Fruit fly (Drosophila melanogaster) whole organism, embryonic: ENCODE measurements around the gene CCHa2.
A peak's percentile ranks its signal among the peaks of the same experiment; 100 is the strongest.

Experiments used
- B-H1 ChIP-seq: fragments of 200-800 bp; sonication (Bioruptor generic); IDR thresholded peaks from 3 replicates; pipeline ENCODE4 v1.3.6; 2022; ENCODE audit warnings: missing biosample characterization, missing genetic modification characterization
- Blimp-1 ChIP-seq: fragments of 200-800 bp; sonication (Bioruptor generic); optimal IDR thresholded peaks from 3 replicates; lab custom pipeline; 2018; ENCODE audit warnings: missing biosample characterization, missing genetic modification characterization, mild to moderate bottlenecking, moderate library complexity, missing genetic modification reagents
- CG1024 ChIP-seq: fragments of 200-800 bp; sonication (Bioruptor generic); IDR thresholded peaks from 2 replicates; pipeline ENCODE4 v1.3.6; 2022; ENCODE audit warnings: missing biosample characterization, missing genetic modification characterization
- CG10267 ChIP-seq: fragments of 200-800 bp; sonication (Bioruptor generic); optimal IDR thresholded peaks from 2 replicates; lab custom pipeline; 2018; ENCODE audit warnings: missing biosample characterization, mild to moderate bottlenecking, missing genetic modification characterization, moderate library complexity
- CG10543 ChIP-seq: fragments of 200-800 bp; sonication (Bioruptor generic); optimal IDR thresholded peaks from 3 replicates; lab custom pipeline; 2017; ENCODE audit warnings: missing biosample characterization, mild to moderate bottlenecking, missing genetic modification characterization, moderate library complexity
- CG10959 ChIP-seq: fragments of 200-800 bp; sonication (Bioruptor generic); IDR thresholded peaks from 2 replicates; pipeline ENCODE4 v1.3.6; 2022; ENCODE audit warnings: missing biosample characterization, missing genetic modification characterization
- CG13287 ChIP-seq: fragments of 200-800 bp; sonication (Bioruptor generic); IDR thresholded peaks from 2 replicates; pipeline ENCODE4 v1.3.6; 2022; ENCODE audit warnings: missing biosample characterization, missing genetic modification characterization; ENCODE audit not compliant: partially characterized antibody
- CG15011 ChIP-seq: fragments of 200-800 bp; sonication (Bioruptor generic); optimal IDR thresholded peaks from 3 replicates; lab custom pipeline; 2018; ENCODE audit warnings: missing biosample characterization, mild to moderate bottlenecking, missing genetic modification characterization
- CG16779 ChIP-seq: fragments of 200-800 bp; sonication (Bioruptor generic); IDR thresholded peaks from 2 replicates; pipeline ENCODE4 v1.3.6; 2022; ENCODE audit warnings: missing biosample characterization, missing genetic modification characterization
- CG17361 ChIP-seq: fragments of 200-800 bp; sonication (Bioruptor generic); IDR thresholded peaks from 3 replicates; pipeline ENCODE4 v1.3.6; 2022; ENCODE audit warnings: missing biosample characterization, missing genetic modification characterization
- CG31388 ChIP-seq: fragments of 200-800 bp; sonication (Bioruptor generic); optimal IDR thresholded peaks from 2 replicates; lab custom pipeline; 2016; ENCODE audit warnings: missing biosample characterization, missing genetic modification characterization
- CG32767 ChIP-seq: fragments of 200-800 bp; sonication (Bioruptor generic); IDR thresholded peaks from 2 replicates; pipeline ENCODE4 v1.3.6; 2022; ENCODE audit warnings: missing biosample characterization, missing genetic modification characterization
- CG33213 ChIP-seq: fragments of 200-800 bp; sonication (Bioruptor generic); optimal IDR thresholded peaks from 3 replicates; lab custom pipeline; 2016; ENCODE audit warnings: missing biosample characterization, missing genetic modification characterization
- CG3847 ChIP-seq: fragments of 200-800 bp; sonication (Bioruptor generic); IDR thresholded peaks from 2 replicates; pipeline ENCODE4 v1.3.6; 2022; ENCODE audit warnings: missing biosample characterization, missing genetic modification characterization
- CG6254 ChIP-seq: fragments of 200-800 bp; sonication (Bioruptor generic); optimal IDR thresholded peaks from 3 replicates; lab custom pipeline; 2017; ENCODE audit warnings: mild to moderate bottlenecking, missing biosample characterization, missing genetic modification reagents, missing genetic modification characterization
- CG7786 ChIP-seq: fragments of 200-800 bp; sonication (Bioruptor generic); optimal IDR thresholded peaks from 2 replicates; lab custom pipeline; 2016; ENCODE audit warnings: missing biosample characterization, missing genetic modification characterization
- CG7963 ChIP-seq: fragments of 200-800 bp; sonication (Bioruptor generic); IDR thresholded peaks from 3 replicates; pipeline ENCODE4 v1.3.6; 2022; ENCODE audit warnings: missing biosample characterization, missing genetic modification characterization; ENCODE audit not compliant: partially characterized antibody
- D ChIP-seq, 2 experiments: fragments of 200-800 bp in 1 of 2; fragments of >200 bp in 1 of 2; sonication (Bioruptor generic) in 1 of 2; optimal IDR thresholded peaks; 2 replicates in 1 of 2; 3 replicates in 1 of 2; lab custom pipeline; 2017; ENCODE audit warnings: mild to moderate bottlenecking in 1 of 2, missing biosample characterization in 1 of 2, missing genetic modification characterization in 1 of 2, missing genetic modification reagents in 1 of 2
- Dp ChIP-seq: fragments of 200-800 bp; sonication (Bioruptor generic); optimal IDR thresholded peaks from 2 replicates; lab custom pipeline; 2018; ENCODE audit warnings: missing biosample characterization, mild to moderate bottlenecking, missing genetic modification characterization, moderate library complexity
- Lhr ChIP-seq: fragments of 200-800 bp; sonication (Bioruptor generic); optimal IDR thresholded peaks from 3 replicates; lab custom pipeline; 2017; ENCODE audit warnings: mild to moderate bottlenecking, missing biosample characterization, missing genetic modification reagents, missing genetic modification characterization
- NC2β ChIP-seq: fragments of 200-800 bp; sonication (Bioruptor generic); optimal IDR thresholded peaks from 2 replicates; lab custom pipeline; 2016; ENCODE audit warnings: missing biosample characterization, missing genetic modification characterization
- PHDP ChIP-seq: fragments of 200-800 bp; sonication (Bioruptor generic); optimal IDR thresholded peaks from 3 replicates; lab custom pipeline; 2018; ENCODE audit warnings: missing biosample characterization, mild to moderate bottlenecking, missing genetic modification characterization, moderate library complexity
- Pdp1 ChIP-seq, 2 experiments: fragments of 200-800 bp; sonication (Bioruptor generic); optimal IDR thresholded peaks; 3 replicates each; lab custom pipeline; 2016; ENCODE audit warnings: missing biosample characterization in 2 of 2, missing genetic modification characterization in 2 of 2, mild to moderate bottlenecking in 1 of 2, moderate library complexity in 1 of 2
- Trl ChIP-seq, 3 experiments: fragments of >200 bp in 2 of 3; fragments of 200-800 bp in 1 of 3; sonication (Bioruptor generic) in 1 of 3; optimal IDR thresholded peaks; 2 replicates in 1 of 3; 3 replicates in 2 of 3; lab custom pipeline; 2016 to 2017; ENCODE audit warnings: missing biosample characterization in 1 of 3, missing genetic modification characterization in 1 of 3
- al ChIP-seq: fragments of 200-800 bp; sonication (Bioruptor generic); IDR thresholded peaks from 2 replicates; pipeline ENCODE4 v1.3.6; 2022; ENCODE audit warnings: missing biosample characterization, missing genetic modification characterization
- bab2 ChIP-seq: fragments of 200-800 bp; sonication (Bioruptor generic); optimal IDR thresholded peaks from 2 replicates; lab custom pipeline; 2016; ENCODE audit warnings: missing biosample characterization, missing genetic modification characterization
- crol ChIP-seq: fragments of 200-800 bp; sonication (Bioruptor generic); IDR thresholded peaks from 2 replicates; pipeline ENCODE4 v1.3.6; 2022; ENCODE audit warnings: missing biosample characterization, missing genetic modification characterization
- da ChIP-seq: fragments of 200-800 bp; sonication (Bioruptor generic); optimal IDR thresholded peaks from 2 replicates; lab custom pipeline; 2016; ENCODE audit warnings: missing biosample characterization, missing genetic modification characterization
- disco-r ChIP-seq: fragments of 200-800 bp; sonication (Bioruptor generic); optimal IDR thresholded peaks from 2 replicates; lab custom pipeline; 2016; ENCODE audit warnings: missing biosample characterization, missing genetic modification characterization
- ewg ChIP-seq: fragments of 200-800 bp; sonication (Bioruptor generic); optimal IDR thresholded peaks from 3 replicates; lab custom pipeline; 2017; ENCODE audit warnings: mild to moderate bottlenecking, missing biosample characterization, missing genetic modification reagents, missing genetic modification characterization
- fru ChIP-seq: fragments of >200 bp; optimal IDR thresholded peaks from 2 replicates; lab custom pipeline; 2017
- fu2 ChIP-seq: fragments of 200-800 bp; sonication (Bioruptor generic); optimal IDR thresholded peaks from 2 replicates; lab custom pipeline; 2016; ENCODE audit warnings: missing biosample characterization, missing genetic modification characterization
- jing ChIP-seq: fragments of 200-800 bp; sonication (Bioruptor generic); optimal IDR thresholded peaks from 2 replicates; lab custom pipeline; 2018; ENCODE audit warnings: missing biosample characterization, mild to moderate bottlenecking, missing genetic modification characterization
- jumu ChIP-seq: fragments of 200-800 bp; sonication (Bioruptor generic); optimal IDR thresholded peaks from 3 replicates; lab custom pipeline; 2016; ENCODE audit warnings: missing biosample characterization, missing genetic modification characterization
- kay ChIP-seq: fragments of 200-800 bp; sonication (Bioruptor generic); optimal IDR thresholded peaks from 2 replicates; lab custom pipeline; 2016; ENCODE audit warnings: missing biosample characterization, missing genetic modification characterization
- luna ChIP-seq: fragments of 200-800 bp; sonication (Bioruptor generic); optimal IDR thresholded peaks from 2 replicates; lab custom pipeline; 2016; ENCODE audit warnings: missing biosample characterization, missing genetic modification characterization
- maf-S ChIP-seq: fragments of 200-800 bp; sonication (Bioruptor generic); optimal IDR thresholded peaks from 2 replicates; lab custom pipeline; 2016; ENCODE audit warnings: missing biosample characterization, missing genetic modification characterization
- mam ChIP-seq: fragments of 200-800 bp; sonication (Bioruptor generic); optimal IDR thresholded peaks from 3 replicates; lab custom pipeline; 2016; ENCODE audit warnings: missing biosample characterization, missing genetic modification characterization
- nerfin-1 ChIP-seq: fragments of 200-800 bp; sonication (Bioruptor generic); optimal IDR thresholded peaks from 3 replicates; lab custom pipeline; 2019; ENCODE audit warnings: missing biosample characterization, mild to moderate bottlenecking, missing genetic modification characterization, moderate library complexity
- pros ChIP-seq: fragments of 200-800 bp; sonication (Bioruptor generic); optimal IDR thresholded peaks from 3 replicates; lab custom pipeline; 2019; ENCODE audit warnings: missing biosample characterization, mild to moderate bottlenecking, missing genetic modification characterization, moderate library complexity
- sens ChIP-seq: fragments of 200-800 bp; sonication (Bioruptor generic); peaks from one replicate; lab custom pipeline; 2016; ENCODE audit warnings: missing biosample characterization, missing genetic modification characterization
- sna ChIP-seq: fragments of 200-800 bp; sonication (Bioruptor generic); IDR thresholded peaks from 2 replicates; pipeline ENCODE4 v1.3.6; 2022; ENCODE audit warnings: missing biosample characterization, missing genetic modification characterization; ENCODE audit not compliant: partially characterized antibody
- sqz ChIP-seq: fragments of 200-800 bp; sonication (Bioruptor generic); optimal IDR thresholded peaks from 3 replicates; lab custom pipeline; 2018; ENCODE audit warnings: missing biosample characterization, mild to moderate bottlenecking, missing genetic modification characterization
- ssp ChIP-seq: fragments of 200-800 bp; sonication (Bioruptor generic); IDR thresholded peaks from 2 replicates; pipeline ENCODE4 v1.3.6; 2022; ENCODE audit warnings: missing biosample characterization, missing genetic modification characterization
- tin ChIP-seq: fragments of 200-800 bp; sonication (Bioruptor generic); optimal IDR thresholded peaks from 3 replicates; lab custom pipeline; 2016; ENCODE audit warnings: missing biosample characterization, missing genetic modification characterization
- tio ChIP-seq: fragments of 200-800 bp; sonication (Bioruptor generic); optimal IDR thresholded peaks from 2 replicates; lab custom pipeline; 2017; ENCODE audit warnings: missing biosample characterization, missing genetic modification characterization, inconsistent platforms
- twi ChIP-seq: fragments of 200-800 bp; optimal IDR thresholded peaks from 2 replicates; lab custom pipeline; 2019; ENCODE audit warnings: missing biosample characterization, mild to moderate bottlenecking, missing genetic modification characterization, moderate library complexity
- z ChIP-seq: fragments of 200-800 bp; sonication (Bioruptor generic); IDR thresholded peaks from 3 replicates; pipeline ENCODE4 v1.3.6; 2022; ENCODE audit warnings: missing biosample characterization, missing genetic modification characterization

Gene CCHa2

dm6 chr3R:13400902-13401721 is 6.1 kb upstream of the CCHa2 start (continued):
- TF ChIP-seq CG13287 (GFP tag; lab: Robert Waterston, UW) (no peak), tio (peak; percentile 92), Dp (no peak), Pdp1 (GFP tag; optimal IDR thresholded peaks at IDR 0.05; lab: Kevin White, UChicago) (peak; percentile 84 to 88), Blimp-1 (GFP tag; lab: Kevin White, UChicago) (peak; percentile 92), CG7963 (GFP tag; lab: Robert Waterston, UW) (no peak), D (optimal IDR thresholded peaks at IDR 0.05; lab: Kevin White, UChicago) (no peak), D (GFP tag; optimal IDR thresholded peaks at IDR 0.05; lab: Kevin White, UChicago) (peak; percentile 80), Lhr (GFP tag; lab: Kevin White, UChicago) (peak; percentile 78), CG15011 (peak; percentile 77), jumu (GFP tag; lab: Kevin White, UChicago) (peak; percentile 81), kay (GFP tag; lab: Kevin White, UChicago) (peak; percentile 69), CG32767 (GFP tag; lab: Robert Waterston, UW) (peak; percentile 86), maf-S (GFP tag; lab: Kevin White, UChicago) (peak; percentile 84), sens (GFP tag; lab: Kevin White, UChicago) (peak; percentile 99), B-H1 (GFP tag; lab: Robert Waterston, UW) (peak; percentile 73), crol (GFP tag; lab: Robert Waterston, UW) (no peak), jing (GFP tag; lab: Kevin White, UChicago) (peak; percentile 77), bab2 (peak; percentile 87), CG10543 (GFP tag; lab: Kevin White, UChicago) (peak; percentile 53), nerfin-1 (peak; percentile 84), disco-r (GFP tag; lab: Kevin White, UChicago) (peak; percentile 82), CG3847 (GFP tag; lab: Robert Waterston, UW) (peak; percentile 78), fu2 (GFP tag; lab: Kevin White, UChicago) (peak; percentile 85), sqz (GFP tag; lab: Kevin White, UChicago) (peak; percentile 53), CG16779 (GFP tag; lab: Robert Waterston, UW) (peak; percentile 63; the same call in 1 of the 2 replicates), twi (tag; lab: Kevin White, UChicago) (peak; percentile 80), al (GFP tag; lab: Robert Waterston, UW) (peak; percentile 83), CG7786 (peak; percentile 91), ssp (peak; percentile 68), fru (lab: Kevin White, UChicago) (no peak), tin (GFP tag; lab: Kevin White, UChicago) (peak; percentile 80), pros (GFP tag; lab: Kevin White, UChicago) (peak; percentile 33), Trl (optimal IDR thresholded peaks at IDR 0.05; lab: Kevin White, UChicago) (peak; percentile 25 to 26), Trl (GFP tag; optimal IDR thresholded peaks at IDR 0.05; lab: Kevin White, UChicago) (peak; percentile 88), PHDP (tag; lab: Kevin White, UChicago) (peak; percentile 91), ewg (GFP tag; lab: Kevin White, UChicago) (peak; percentile 84), CG17361 (GFP tag; lab: Robert Waterston, UW) (peak; percentile 96), CG31388 (GFP tag; lab: Kevin White, UChicago) (peak; percentile 61), CG33213 (GFP tag; lab: Kevin White, UChicago) (peak; percentile 65), CG1024 (GFP tag; lab: Robert Waterston, UW) (peak; percentile 64; the same call in 1 of the 2 replicates), sna (GFP tag; lab: Robert Waterston, UW) (no peak; the same call in 1 of the 2 replicates), luna (peak; percentile 73), da (GFP tag; lab: Kevin White, UChicago) (peak; percentile 76), CG10959 (GFP tag; lab: Robert Waterston, UW) (peak; percentile 32), CG6254 (peak; percentile 82), z (GFP tag; lab: Robert Waterston, UW) (0 out of 3 replicates have a peak, but pooled peaks have one; percentile 45), CG10267 (tag; lab: Kevin White, UChicago) (peak; percentile 84), NC2β (GFP tag; lab: Kevin White, UChicago) (peak; percentile 77), mam (peak; percentile 86)
